Worm (Caenorhabditis elegans): ENCODE results near the gene lat-1.

lat-1 gene

ce11 chrII:8895398-8895797, 1.2 kb upstream of the lat-1 start:
- TF ChIP-seq tab-1 (GFP tag; IDR thresholded peaks at IDR 0.05) (no peak), T22C8.4 (GFP tag; IDR thresholded peaks at IDR 0.05) (no peak), klf-2 (GFP tag; conservative IDR thresholded peaks at IDR 0.05) (no peak), cog-1 (tag; optimal IDR thresholded peaks at IDR 0.05) (no peak), flt-1 (GFP tag; IDR thresholded peaks at IDR 0.05) (no peak), ztf-23 (GFP tag; IDR thresholded peaks at IDR 0.05) (no peak), med-1 (GFP tag; optimal IDR thresholded peaks at IDR 0.05; ENCODE audit: insufficient read depth) (no peak), ref-1 (GFP tag; conservative IDR thresholded peaks at IDR 0.05) (no peak), ztf-29 (GFP tag; IDR thresholded peaks at IDR 0.05) (no peak)

ce11 chrII:8895895-8896294, 746 bp upstream of the lat-1 start:
- TF ChIP-seq ztf-23 (GFP tag; IDR thresholded peaks at IDR 0.05) (no peak), flt-1 (GFP tag; IDR thresholded peaks at IDR 0.05) (no peak)

ce11 chrII:8897244-8897643, 603 bp downstream of the lat-1 start:
- TF ChIP-seq klf-2 (GFP tag; conservative IDR thresholded peaks at IDR 0.05) (no peak), flt-1 (GFP tag; IDR thresholded peaks at IDR 0.05) (no peak), ztf-29 (GFP tag; IDR thresholded peaks at IDR 0.05) (no peak), med-1 (GFP tag; optimal IDR thresholded peaks at IDR 0.05; ENCODE audit: insufficient read depth) (no peak), T22C8.4 (GFP tag; IDR thresholded peaks at IDR 0.05) (no peak)

ce11 chrII:8898582-8899356, 2.1 kb downstream of the lat-1 start:
- TF ChIP-seq ztf-29 (GFP tag; IDR thresholded peaks at IDR 0.05) (no peak), ref-1 (GFP tag; conservative IDR thresholded peaks at IDR 0.05) (0 out of 2 replicates have a peak, but pooled peaks have one; percentile 31)

ce11 chrII:8899357-8899748, 2.7 kb downstream of the lat-1 start:
- TF ChIP-seq ref-1 (GFP tag; conservative IDR thresholded peaks at IDR 0.05) = no peak
- no peak for TF ChIP-seq T22C8.4 (GFP tag; IDR thresholded peaks at IDR 0.05)
- no peak for TF ChIP-seq cog-1 (tag; optimal IDR thresholded peaks at IDR 0.05)

ce11 chrII:8903871-8904270, 7.2 kb downstream of the lat-1 start:
- no peak for TF ChIP-seq T22C8.4 (GFP tag; IDR thresholded peaks at IDR 0.05)
- no peak for TF ChIP-seq flt-1 (GFP tag; IDR thresholded peaks at IDR 0.05)
- TF ChIP-seq ref-1 (GFP tag; conservative IDR thresholded peaks at IDR 0.05) = no peak
- no peak for TF ChIP-seq tab-1 (GFP tag; IDR thresholded peaks at IDR 0.05)
- no peak for TF ChIP-seq cog-1 (tag; optimal IDR thresholded peaks at IDR 0.05)
- TF ChIP-seq klf-2 (GFP tag; conservative IDR thresholded peaks at IDR 0.05) = no peak
- TF ChIP-seq ztf-29 (GFP tag; IDR thresholded peaks at IDR 0.05) = no peak
- no peak for TF ChIP-seq ztf-23 (GFP tag; IDR thresholded peaks at IDR 0.05)
- TF ChIP-seq med-1 (GFP tag; optimal IDR thresholded peaks at IDR 0.05; ENCODE audit: insufficient read depth) = no peak

- no peak for TF ChIP-seq cog-1 (tag; optimal IDR thresholded peaks at IDR 0.05)
- no peak for TF ChIP-seq T22C8.4 (GFP tag; IDR thresholded peaks at IDR 0.05)
- TF ChIP-seq ztf-23 (GFP tag; IDR thresholded peaks at IDR 0.05) = no peak
- no peak for TF ChIP-seq med-1 (GFP tag; optimal IDR thresholded peaks at IDR 0.05; ENCODE audit: insufficient read depth)
- TF ChIP-seq flt-1 (GFP tag; IDR thresholded peaks at IDR 0.05) = no peak
- no peak for TF ChIP-seq ref-1 (GFP tag; conservative IDR thresholded peaks at IDR 0.05)
- no peak for TF ChIP-seq ztf-29 (GFP tag; IDR thresholded peaks at IDR 0.05)
- TF ChIP-seq tab-1 (GFP tag; IDR thresholded peaks at IDR 0.05) = no peak
- no peak for TF ChIP-seq klf-2 (GFP tag; conservative IDR thresholded peaks at IDR 0.05)
Observed at ce11 chrII:8911929-8912328, 15.3 kb downstream of the lat-1 start, which contains the start of gene B0457.4. Gene B0457.4, minus strand, starts transcription at chrII:8912029.

ce11 chrII:8912523-8913017, 15.9 kb downstream of the lat-1 start:
- TF ChIP-seq ref-1 (GFP tag; conservative IDR thresholded peaks at IDR 0.05) (no peak), tab-1 (GFP tag; IDR thresholded peaks at IDR 0.05) (no peak), T22C8.4 (GFP tag; IDR thresholded peaks at IDR 0.05) (no peak), flt-1 (GFP tag; IDR thresholded peaks at IDR 0.05) (no peak), med-1 (GFP tag; optimal IDR thresholded peaks at IDR 0.05; ENCODE audit: insufficient read depth) (no peak), ztf-29 (GFP tag; IDR thresholded peaks at IDR 0.05) (no peak), cog-1 (tag; optimal IDR thresholded peaks at IDR 0.05) (no peak), ztf-23 (GFP tag; IDR thresholded peaks at IDR 0.05) (no peak), klf-2 (GFP tag; conservative IDR thresholded peaks at IDR 0.05) (no peak)

- TF ChIP-seq flt-1 (GFP tag; IDR thresholded peaks at IDR 0.05) (no peak), T22C8.4 (GFP tag; IDR thresholded peaks at IDR 0.05) (no peak), klf-2 (GFP tag; conservative IDR thresholded peaks at IDR 0.05) (no peak), ztf-23 (GFP tag; IDR thresholded peaks at IDR 0.05) (no peak), ztf-29 (GFP tag; IDR thresholded peaks at IDR 0.05) (no peak), cog-1 (tag; optimal IDR thresholded peaks at IDR 0.05) (no peak), tab-1 (GFP tag; IDR thresholded peaks at IDR 0.05) (no peak), ref-1 (GFP tag; conservative IDR thresholded peaks at IDR 0.05) (no peak), med-1 (GFP tag; optimal IDR thresholded peaks at IDR 0.05; ENCODE audit: insufficient read depth) (no peak)
Observed at ce11 chrII:8914654-8915053, 18.0 kb downstream of the lat-1 start.

- TF ChIP-seq ztf-29 (GFP tag; IDR thresholded peaks at IDR 0.05) (no peak), cog-1 (tag; optimal IDR thresholded peaks at IDR 0.05) (no peak), klf-2 (GFP tag; conservative IDR thresholded peaks at IDR 0.05) (no peak), T22C8.4 (GFP tag; IDR thresholded peaks at IDR 0.05) (no peak), ref-1 (GFP tag; conservative IDR thresholded peaks at IDR 0.05) (no peak), med-1 (GFP tag; optimal IDR thresholded peaks at IDR 0.05; ENCODE audit: insufficient read depth) (no peak), tab-1 (GFP tag; IDR thresholded peaks at IDR 0.05) (no peak), ztf-23 (GFP tag; IDR thresholded peaks at IDR 0.05) (no peak), flt-1 (GFP tag; IDR thresholded peaks at IDR 0.05) (no peak)
Observed at ce11 chrII:8916656-8917055, 20.0 kb downstream of the lat-1 start.

All from whole organism, midembryonic.